In the genomic region with DNA sequence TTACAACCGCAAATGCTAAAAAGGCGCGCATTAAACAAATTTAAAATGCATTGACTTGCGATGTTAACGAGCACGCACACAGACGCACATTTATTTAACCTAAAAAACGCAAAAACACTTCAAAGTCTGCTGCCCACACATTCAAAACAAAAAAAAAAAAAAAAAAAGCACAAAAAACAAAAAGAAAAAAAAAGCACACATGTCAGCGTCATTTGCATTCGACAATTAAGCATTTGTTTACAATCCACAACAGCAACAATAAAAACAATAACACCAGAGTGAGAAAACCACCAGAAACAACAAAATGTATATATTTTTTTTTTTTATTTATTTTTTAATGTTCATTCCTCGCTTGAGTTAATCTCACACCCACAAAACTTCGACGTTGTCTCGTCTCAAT, we compare ENCODE assay signal across 5 fruit fly cellular contexts.
TF ChIP-seq lines count a peak whose summit lies in the region.

No protein-coding gene starts in this region.

- TF ChIP-seq CTCF in whole organism, embryonic (GFP tag; optimal IDR thresholded peaks at IDR 0.05; lab: Kevin White, UChicago), result no peak

TF ChIP-seq in whole organism, adult, 20 proteins besides CTCF, POLR2A, EP300 and RAD21:
- TF ChIP-seq Hr96 (GFP tag; optimal IDR thresholded peaks at IDR 0.05; lab: Kevin White, UChicago), result no peak
- TF ChIP-seq kay (GFP tag; lab: Kevin White, UChicago; ENCODE audit: borderline replicate concordance), result peak; percentile 32

TF ChIP-seq in whole organism, embryonic, 481 proteins besides CTCF, POLR2A, EP300 and RAD21:
- no peak for TF ChIP-seq CG4854 (GFP tag; optimal IDR thresholded peaks at IDR 0.05; lab: Kevin White, UChicago)
- 0 out of 4 replicates have a peak, but pooled peaks have one; percentile 21 for TF ChIP-seq chinmo (GFP tag; IDR thresholded peaks at IDR 0.05; lab: Robert Waterston, UW; ENCODE audit: partially characterized antibody)
- TF ChIP-seq sr (GFP tag; IDR thresholded peaks at IDR 0.05; lab: Robert Waterston, UW), result peak; percentile 28; the same call in 1 of the 3 replicates
- TF ChIP-seq CG30020 (tag; optimal IDR thresholded peaks at IDR 0.05; lab: Kevin White, UChicago), result no peak

TF ChIP-seq in whole organism, prepupa, 60 proteins besides CTCF, POLR2A, EP300 and RAD21:
- TF ChIP-seq Ets96B (tag; optimal IDR thresholded peaks at IDR 0.05; lab: Kevin White, UChicago) (no peak), CG34406 (GFP tag; optimal IDR thresholded peaks at IDR 0.05; lab: Kevin White, UChicago) (no peak), Eip78C (GFP tag; lab: Kevin White, UChicago) (no peak), CG6163 (GFP tag; IDR thresholded peaks at IDR 0.05; lab: Robert Waterston, UW) (0 out of 3 replicates have a peak, but pooled peaks have one; percentile 24), fd85E (GFP tag; optimal IDR thresholded peaks at IDR 0.05; lab: Kevin White, UChicago) (no peak), vri (GFP tag; optimal IDR thresholded peaks at IDR 0.05; lab: Kevin White, UChicago) (peak; percentile 27), Eip75B (GFP tag; optimal IDR thresholded peaks at IDR 0.05; lab: Kevin White, UChicago) (no peak), ss (GFP tag; optimal IDR thresholded peaks at IDR 0.05; lab: Kevin White, UChicago) (no peak), eg (GFP tag; IDR thresholded peaks at IDR 0.05; lab: Robert Waterston, UW) (peak; percentile 55; the same call in 1 of the 3 replicates), CG8119 (GFP tag; IDR thresholded peaks at IDR 0.05; lab: Robert Waterston, UW) (0 out of 3 replicates have a peak, but pooled peaks have one; percentile 32), CG16779 (tag; optimal IDR thresholded peaks at IDR 0.05; lab: Kevin White, UChicago) (no peak), CG31627 (GFP tag; optimal IDR thresholded peaks at IDR 0.05; lab: Kevin White, UChicago) (no peak), Hr4 (GFP tag; optimal IDR thresholded peaks at IDR 0.05; lab: Kevin White, UChicago) (no peak), lz (GFP tag; optimal IDR thresholded peaks at IDR 0.05; lab: Kevin White, UChicago) (peak; percentile 8), Ets21C (GFP tag; optimal IDR thresholded peaks at IDR 0.05; lab: Kevin White, UChicago) (no peak), spab (GFP tag; optimal IDR thresholded peaks at IDR 0.05; lab: Kevin White, UChicago) (no peak), CG15336 (GFP tag; IDR thresholded peaks at IDR 0.05; lab: Robert Waterston, UW) (0 out of 2 replicates have a peak, but pooled peaks have one; percentile 25)

TF ChIP-seq in whole organism, pupa, 21 proteins besides CTCF, POLR2A, EP300 and RAD21:
- TF ChIP-seq CG4496 (GFP tag; IDR thresholded peaks at IDR 0.05; lab: Robert Waterston, UW) (peak; percentile 38; the same call in 1 of the 3 replicates), Pif1A (GFP tag; optimal IDR thresholded peaks at IDR 0.05; lab: Kevin White, UChicago) (no peak), CG32121 (GFP tag; IDR thresholded peaks at IDR 0.05; lab: Robert Waterston, UW) (0 out of 2 replicates have a peak, but pooled peaks have one; percentile 20), Pif1B (GFP tag; optimal IDR thresholded peaks at IDR 0.05; lab: Kevin White, UChicago) (no peak)

TF ChIP-seq in whole organism, wandering third instar larva, 38 proteins besides CTCF, POLR2A, EP300 and RAD21:
- TF ChIP-seq CrebA (GFP tag; optimal IDR thresholded peaks at IDR 0.05; lab: Kevin White, UChicago; ENCODE audit: borderline replicate concordance), result peak; percentile 28
- peak; percentile 11 for TF ChIP-seq Sp1 (GFP tag; optimal IDR thresholded peaks at IDR 0.05; lab: Kevin White, UChicago)
- TF ChIP-seq Rel (GFP tag; optimal IDR thresholded peaks at IDR 0.05; lab: Kevin White, UChicago), result no peak
- TF ChIP-seq Rel (tag; optimal IDR thresholded peaks at IDR 0.05; lab: Kevin White, UChicago), result peak; percentile 54
- no peak for TF ChIP-seq foxo (GFP tag; optimal IDR thresholded peaks at IDR 0.05; lab: Kevin White, UChicago)
TF ChIP-seq in whole organism, wandering third instar larva: peak in this region for 3.
